Worm (Caenorhabditis elegans) whole organism, dauer: ENCODE results near the gene srh-291.

Experiments used
- unc-62 ChIP-seq: sonication (generic microtip); optimal IDR thresholded peaks from 2 replicates; lab custom pipeline; 2017; ENCODE audit warnings: missing biosample characterization, missing genetic modification reagents, missing genetic modification characterization

srh-291 gene

DNA sequence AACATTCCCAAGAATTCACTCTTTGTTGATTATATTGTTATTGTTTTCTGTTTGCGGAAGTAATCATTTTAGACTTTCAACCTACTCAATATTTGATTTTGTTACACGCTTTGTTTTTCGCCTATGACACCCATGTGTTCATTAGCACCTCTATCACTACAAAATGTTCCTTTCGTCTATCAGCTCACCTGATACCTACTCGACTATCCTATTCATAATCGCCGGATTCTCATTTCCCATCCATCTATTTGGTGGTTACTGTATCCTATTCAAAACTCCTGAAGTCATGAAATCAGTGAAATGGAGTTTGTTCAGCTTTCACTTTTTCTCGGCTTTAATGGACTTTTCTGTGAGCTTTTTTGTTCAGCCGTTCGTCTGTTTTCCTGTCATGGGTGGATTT lies at the start of gene srh-291:
TSS of gene srh-291 (plus strand) at position 301 of the 400 bp plus-strand sequence.
- no peak for TF ChIP-seq unc-62

DNA sequence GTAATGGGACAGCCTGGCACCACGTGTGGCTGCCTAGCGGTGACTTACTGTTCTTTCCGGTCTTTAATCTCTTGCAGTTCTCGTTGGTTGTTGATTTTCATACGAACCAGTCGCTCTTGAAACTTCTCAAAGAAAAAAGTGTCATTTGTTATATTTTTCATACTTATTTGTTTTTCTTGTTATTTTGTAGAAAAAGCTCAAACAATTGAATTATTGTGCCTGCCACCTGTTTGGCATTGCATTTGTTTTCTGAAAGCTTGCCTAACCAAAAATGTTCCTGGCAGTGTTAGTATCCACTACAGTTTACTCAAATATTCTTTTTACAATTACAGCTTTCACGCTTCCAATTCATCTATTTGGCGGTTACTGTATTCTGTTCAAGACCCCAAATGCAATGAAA lies 40.3 kb upstream of the srh-291 start, which contains the start of the genes C47A10.16 and srh-283:
TSS of gene C47A10.16 (minus strand) at position 101 of the 400 bp plus-strand sequence.
TSS of gene srh-283 (plus strand) at position 272 of the 400 bp plus-strand sequence.
- TF ChIP-seq unc-62, result no peak

DNA sequence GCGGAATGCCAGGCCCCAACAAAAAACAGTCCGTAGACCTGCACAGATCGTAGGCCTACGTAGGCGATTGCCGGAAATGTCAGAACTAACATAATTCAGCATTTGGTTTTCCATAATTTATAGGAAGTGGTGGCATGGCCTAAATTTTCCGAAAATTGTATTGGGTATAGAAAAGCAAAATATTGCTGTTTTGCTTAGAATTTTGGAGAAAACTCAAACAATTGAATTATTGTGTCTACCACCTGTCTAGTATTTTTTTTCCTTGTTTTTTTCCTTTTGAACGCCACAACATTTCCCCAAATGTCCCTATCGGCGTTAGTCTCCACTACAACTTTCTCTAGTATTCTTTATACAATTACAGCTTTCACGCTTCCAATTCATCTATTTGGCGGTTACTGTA lies 38.2 kb upstream of the srh-291 start, which contains the start of gene srh-284:
TSS of gene srh-284 (plus strand) at position 301 of the 400 bp plus-strand sequence.
- no peak for TF ChIP-seq unc-62

DNA sequence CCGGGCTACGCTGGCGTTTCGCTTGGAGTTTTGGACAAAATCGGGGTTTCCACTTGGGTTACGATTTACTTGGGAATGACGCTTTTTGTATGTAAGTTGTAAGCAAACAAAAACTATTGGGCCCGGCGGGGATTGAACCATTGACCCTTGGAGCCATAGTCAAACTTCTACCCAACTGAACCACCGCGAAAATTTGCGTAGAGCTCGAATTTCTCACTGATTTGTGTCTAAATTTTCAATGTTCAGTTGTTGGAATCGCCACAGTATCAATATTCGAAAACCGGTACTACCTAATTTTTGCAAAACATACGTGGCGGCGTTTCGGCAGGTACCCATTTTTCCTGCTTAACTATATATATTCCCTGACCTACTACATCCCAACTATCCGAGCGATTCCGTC lies 37.7 kb upstream of the srh-291 start:
- TF ChIP-seq unc-62, result no peak

DNA sequence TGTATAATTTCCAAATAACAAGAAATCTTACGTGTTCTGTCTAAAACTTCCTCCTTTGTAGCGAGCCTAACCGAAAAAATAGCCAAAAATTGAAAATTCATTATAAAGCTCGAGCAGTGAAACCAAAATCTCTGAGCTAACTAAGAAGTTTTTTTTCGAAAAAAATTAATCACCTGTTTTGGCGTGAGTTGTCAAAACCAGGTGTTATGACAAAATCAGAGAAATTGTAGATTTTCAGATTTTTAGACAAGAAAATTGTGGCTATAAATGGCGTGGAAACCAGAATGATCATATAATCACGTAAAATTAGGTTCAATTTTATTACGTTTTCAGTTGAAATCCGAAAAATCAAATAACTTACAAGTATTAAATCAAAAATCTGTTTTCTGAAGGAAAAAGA lies 32.3 kb upstream of the srh-291 start, which contains the start of gene sre-21:
TSS of gene sre-21 (minus strand) at position 101 of the 400 bp plus-strand sequence.
- TF ChIP-seq unc-62, result no peak

DNA sequence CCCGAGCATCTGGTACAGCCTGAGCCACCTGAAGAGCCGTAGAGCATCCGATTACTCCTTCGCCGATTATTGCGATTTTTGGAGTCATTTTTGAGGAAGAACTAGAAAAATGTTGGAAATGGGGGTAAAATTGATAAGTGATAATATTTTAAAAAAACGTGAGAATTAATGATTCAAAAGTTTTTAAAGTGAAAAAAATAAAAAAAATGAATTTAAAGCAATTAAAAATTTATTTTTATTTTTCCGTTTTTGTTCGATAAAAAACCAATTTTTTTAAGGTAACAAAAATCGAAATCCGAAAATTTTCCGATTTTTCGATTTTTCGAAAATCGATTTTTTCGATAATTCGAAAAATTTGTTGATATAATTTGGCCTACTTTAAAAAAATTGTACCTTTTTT lies 28.3 kb upstream of the srh-291 start, which contains the start of gene ddo-1:
TSS of gene ddo-1 (minus strand) at position 101 of the 400 bp plus-strand sequence.
- no peak for TF ChIP-seq unc-62

DNA sequence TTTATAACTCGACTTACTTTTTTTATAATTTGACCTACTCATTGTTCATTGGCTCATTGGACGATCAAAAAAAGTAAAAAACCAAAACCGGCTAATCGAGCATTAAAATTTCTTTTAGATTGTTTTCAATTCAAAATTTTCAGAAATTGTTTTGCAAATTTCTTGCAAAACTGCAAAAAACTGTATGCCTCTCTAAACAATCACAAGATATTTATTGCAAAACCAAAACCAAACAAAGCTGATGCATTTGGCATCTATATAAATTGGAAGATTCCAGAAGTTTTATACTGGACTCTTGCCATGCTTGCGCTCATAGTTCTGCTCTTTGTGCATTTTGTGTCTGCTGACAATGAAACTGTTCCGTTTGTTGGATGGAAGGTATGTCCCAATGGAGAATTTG lies 27.8 kb upstream of the srh-291 start, which contains the start of gene C47A10.12:
TSS of gene C47A10.12 (plus strand) at position 301 of the 400 bp plus-strand sequence.
- TF ChIP-seq unc-62, result no peak

DNA sequence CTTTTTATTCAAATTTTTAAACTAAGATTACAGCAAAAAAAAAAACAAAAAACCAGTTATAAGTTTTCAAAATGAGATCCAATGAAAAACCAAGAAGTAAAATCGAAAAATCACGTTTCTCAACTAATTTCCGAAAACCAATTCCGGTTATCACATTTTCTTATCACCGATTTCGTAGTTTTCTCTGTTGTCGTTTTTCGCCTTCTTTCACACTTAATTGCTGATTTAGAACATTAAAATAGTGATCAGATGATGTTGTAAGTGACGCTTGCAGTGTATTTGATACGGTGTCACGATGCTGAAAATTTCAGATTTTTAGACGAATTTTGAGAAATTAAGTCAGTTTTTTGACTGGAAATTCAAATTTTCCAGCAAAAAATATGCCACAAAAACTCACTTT lies 25.1 kb upstream of the srh-291 start:
- TF ChIP-seq unc-62, result no peak

DNA sequence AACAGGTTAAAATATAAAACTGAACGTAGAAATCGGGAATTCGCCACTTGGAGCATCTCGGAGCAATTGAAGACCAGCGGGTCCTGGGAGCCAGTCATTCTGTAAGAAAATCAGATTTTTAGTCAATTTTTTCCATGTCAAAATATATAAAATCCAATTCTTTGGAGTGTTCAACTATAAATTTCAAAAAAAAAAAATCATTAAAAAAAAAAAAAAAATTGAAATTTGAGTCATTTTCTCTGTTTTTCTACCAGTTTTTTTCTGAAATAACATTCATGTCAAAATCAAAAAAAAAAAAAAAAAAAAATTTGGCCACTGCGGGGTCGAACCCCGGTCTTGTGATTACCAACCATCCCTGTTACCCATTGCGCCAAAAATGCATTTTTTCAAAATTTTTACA lies 21.9 kb upstream of the srh-291 start, which contains the start of gene srab-12:
TSS of gene srab-12 (minus strand) at position 101 of the 400 bp plus-strand sequence.
- TF ChIP-seq unc-62, result no peak

DNA sequence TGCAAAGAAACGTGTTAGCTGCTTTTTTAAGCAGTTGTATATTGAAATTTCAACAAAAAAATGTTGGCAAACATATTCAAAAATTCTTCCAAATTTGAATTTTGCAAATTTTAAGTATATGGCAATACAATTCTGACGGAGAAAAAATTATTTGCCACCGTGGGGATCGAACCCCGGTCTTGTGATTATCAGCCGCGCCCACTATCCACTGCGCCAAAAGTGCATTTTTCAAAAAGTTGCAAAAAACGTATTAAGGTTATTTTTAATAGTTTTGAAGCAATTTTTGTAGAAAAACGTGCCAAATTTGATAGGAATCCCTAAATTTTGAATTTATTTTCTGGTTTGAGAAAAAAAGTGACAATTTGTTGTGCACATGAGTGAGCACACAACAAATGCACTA lies 21.1 kb upstream of the srh-291 start:
- no peak for TF ChIP-seq unc-62

DNA sequence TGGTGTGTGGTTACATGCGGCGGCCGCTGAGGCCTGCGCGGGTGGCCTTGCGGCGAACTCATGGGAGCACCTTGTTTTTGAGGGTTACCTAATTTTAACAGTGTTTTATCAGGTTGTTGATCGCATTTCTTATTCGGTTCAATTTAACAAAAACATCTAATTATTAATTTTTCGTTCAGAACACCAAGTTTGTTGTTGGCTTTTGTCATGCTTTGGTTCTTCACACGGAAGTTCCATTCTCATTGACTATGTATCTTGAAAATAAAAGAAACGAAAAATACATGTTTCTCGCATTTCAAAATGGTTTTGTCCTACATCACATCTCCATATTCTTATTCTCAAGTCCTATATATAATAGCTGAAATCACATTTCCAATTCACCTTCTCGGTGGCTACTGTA lies 15.2 kb upstream of the srh-291 start, which contains the start of gene srh-290:
TSS of gene srh-290 (plus strand) at position 301 of the 400 bp plus-strand sequence.
- TF ChIP-seq unc-62, result no peak

DNA sequence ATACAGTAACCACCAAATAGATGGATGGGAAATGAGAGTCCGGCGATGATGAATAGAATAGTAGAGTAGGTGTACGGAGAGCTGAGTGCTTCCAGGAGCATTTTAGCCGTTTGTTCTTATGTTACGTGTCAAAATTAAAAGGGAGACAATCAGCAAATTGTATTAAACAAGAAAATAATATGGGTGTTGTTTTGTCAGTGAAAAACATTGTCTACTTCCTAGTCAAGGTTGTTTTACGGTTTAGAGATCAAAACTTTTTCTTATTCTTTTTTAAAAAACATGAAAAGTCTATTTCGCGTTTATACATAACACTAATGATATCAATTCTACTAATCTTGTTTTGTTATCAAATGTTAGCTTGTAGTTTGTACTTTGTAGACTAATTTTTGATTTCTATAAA lies 11.4 kb upstream of the srh-291 start, which contains the start of gene srh-289:
TSS of gene srh-289 (minus strand) at position 101 of the 400 bp plus-strand sequence.
- TF ChIP-seq unc-62, result no peak

DNA sequence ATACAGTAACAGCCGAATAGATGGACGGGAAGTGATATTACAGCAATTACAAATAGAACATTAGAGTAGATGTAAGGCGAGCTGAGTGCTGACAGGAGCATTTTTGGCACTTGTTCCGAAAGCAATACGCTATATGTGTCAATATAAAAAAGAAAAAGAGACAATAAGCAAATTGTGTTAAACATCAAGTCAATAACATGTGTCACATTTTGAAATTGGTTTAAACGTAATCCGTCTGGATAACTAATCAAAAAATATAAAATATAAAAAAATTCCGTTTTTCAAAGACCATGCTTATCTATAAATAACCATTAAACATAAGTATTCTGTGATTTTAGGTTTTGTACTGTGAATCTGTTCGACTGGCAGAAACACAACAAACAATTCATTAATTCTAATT lies 9.8 kb upstream of the srh-291 start, which contains the start of gene srh-288:
TSS of gene srh-288 (minus strand) at position 101 of the 400 bp plus-strand sequence.
- TF ChIP-seq unc-62, result no peak

DNA sequence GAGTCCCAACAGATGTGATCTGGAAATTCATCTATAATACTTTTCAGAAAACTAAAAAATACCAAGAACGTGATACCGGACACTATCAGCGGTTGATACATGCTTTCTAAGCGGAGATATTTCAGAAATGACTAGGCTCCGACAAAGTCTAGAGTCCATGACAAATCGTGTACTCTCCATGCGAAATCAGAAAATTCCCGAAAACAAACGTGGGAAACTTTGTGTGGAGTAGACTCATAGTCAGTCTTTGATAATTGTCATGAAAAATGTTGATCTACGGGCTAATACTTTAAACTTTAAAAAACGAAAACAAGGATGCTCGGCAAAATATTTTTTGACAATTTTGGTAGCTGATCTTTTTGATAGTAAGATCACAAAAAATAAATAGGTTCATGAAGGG lies 6.6 kb upstream of the srh-291 start, which contains the start of gene srx-18:
TSS of gene srx-18 (minus strand) at position 101 of the 400 bp plus-strand sequence.
- no peak for TF ChIP-seq unc-62

DNA sequence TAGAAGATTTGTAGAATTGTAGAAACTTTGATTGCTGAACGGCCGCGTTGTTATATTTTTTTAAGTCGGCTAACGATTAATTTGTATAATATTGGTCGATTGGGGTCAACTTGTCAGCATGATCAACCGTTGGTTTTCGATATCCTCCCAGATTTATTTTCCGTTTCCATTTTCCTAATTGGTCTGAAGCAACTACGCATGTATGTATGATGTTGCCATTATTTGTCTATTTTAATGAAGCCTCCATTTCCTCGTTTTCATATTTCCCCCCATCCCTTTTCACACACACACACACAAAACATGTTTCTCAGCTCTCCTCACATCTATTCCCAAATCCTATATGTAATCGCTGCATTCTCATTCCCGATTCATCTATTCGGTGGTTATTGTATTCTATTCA lies 4.9 kb upstream of the srh-291 start, which contains the start of gene srh-287:
TSS of gene srh-287 (plus strand) at position 301 of the 400 bp plus-strand sequence.
- no peak for TF ChIP-seq unc-62

DNA sequence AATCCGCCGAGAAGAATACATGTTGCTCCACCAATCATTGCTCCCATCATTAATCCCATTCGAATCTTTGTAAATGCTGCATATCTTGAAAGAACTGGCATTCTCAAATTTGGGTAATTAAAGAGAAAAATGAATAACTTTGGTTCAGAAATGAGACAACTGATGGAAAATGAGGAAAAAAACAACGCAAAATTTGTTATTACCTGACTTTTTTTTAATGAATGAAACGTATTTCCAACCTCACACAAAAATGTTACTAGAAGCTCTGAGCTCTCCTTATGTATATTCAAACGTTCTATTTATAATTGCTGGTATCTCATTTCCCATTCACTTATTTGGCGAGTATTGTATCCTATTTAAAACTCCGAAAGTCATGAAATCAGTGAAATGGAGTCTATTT lies 2.9 kb upstream of the srh-291 start, which contains the start of the genes Y94A7B.11 and srh-292:
TSS of gene Y94A7B.11 (minus strand) at position 101 of the 400 bp plus-strand sequence.
TSS of gene srh-292 (plus strand) at position 251 of the 400 bp plus-strand sequence.
- TF ChIP-seq unc-62, result no peak

DNA sequence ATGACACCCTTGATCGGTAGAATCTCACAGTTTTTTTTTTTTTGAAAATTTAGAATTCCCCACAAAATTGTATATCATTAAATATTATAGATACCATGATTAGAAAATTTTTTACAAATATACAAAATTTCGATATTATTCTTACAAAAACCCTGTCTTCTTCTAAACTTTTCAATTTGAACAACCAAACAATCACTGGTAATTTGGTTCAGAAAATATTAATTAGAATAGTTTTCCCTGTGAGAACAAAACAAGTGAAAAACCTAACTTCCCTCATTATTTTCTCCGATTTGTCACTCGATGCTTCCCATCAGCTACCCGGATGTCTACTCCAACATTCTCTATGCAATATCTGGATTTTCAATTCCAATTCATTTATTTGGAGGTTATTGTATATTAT lies 4.6 kb downstream of the srh-291 start, which contains the start of gene srh-296:
TSS of gene srh-296 (plus strand) at position 301 of the 400 bp plus-strand sequence.
- no peak for TF ChIP-seq unc-62

DNA sequence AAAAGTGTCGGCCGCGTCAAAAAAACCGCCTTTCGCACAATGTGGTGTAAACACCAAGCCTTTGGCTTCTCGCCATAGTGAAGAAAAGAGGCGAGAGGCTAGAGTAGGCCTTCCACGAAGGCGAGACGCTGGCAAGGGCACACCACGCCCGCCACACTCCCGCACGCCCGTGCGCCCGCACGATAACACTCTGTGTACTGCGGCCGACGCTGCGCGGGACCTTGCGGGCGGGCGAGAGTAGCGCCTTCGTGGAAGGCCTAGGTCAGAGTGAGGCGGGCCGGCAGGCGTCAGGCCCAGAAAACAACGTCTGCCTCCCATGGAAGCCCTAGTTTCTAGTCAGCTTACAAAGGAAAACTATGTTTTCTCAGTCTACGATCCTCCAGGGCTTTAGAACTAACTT lies 6.7 kb downstream of the srh-291 start:
- TF ChIP-seq unc-62, result no peak
